Worm (Caenorhabditis elegans): ENCODE measurements around the gene Y20C6A.1.
"Not testable (repeated sequence)": the region's sequence is repeated elsewhere in the genome, so short reads cannot be mapped to it uniquely, and the experiment has no call there.

The Y20C6A.1 gene

DNA sequence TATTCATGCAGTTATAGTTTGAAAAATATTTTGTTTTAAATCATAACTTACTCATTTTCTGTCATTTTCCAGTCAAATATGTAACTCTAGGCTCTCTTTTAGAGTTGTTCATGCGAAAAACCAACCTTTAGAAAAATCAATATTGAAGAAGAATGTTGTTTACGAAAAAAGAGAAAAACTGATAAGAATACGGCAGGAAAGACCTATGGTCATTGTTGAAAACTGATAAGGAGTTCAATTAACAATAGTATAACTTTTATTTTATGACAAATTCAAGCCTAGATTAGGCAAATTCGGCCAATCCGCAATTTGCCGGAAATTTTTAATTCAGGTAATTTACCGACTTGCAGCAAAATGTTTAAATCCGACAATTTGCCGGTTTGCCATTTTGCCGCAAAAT, at the start of gene Y20C6A.1:
Gene Y20C6A.1 (minus strand): TSS at position 107 of the 400 bp plus-strand sequence.
- TF ChIP-seq cog-1 (tag; optimal IDR thresholded peaks at IDR 0.05) (no peak), ztf-23 (GFP tag; IDR thresholded peaks at IDR 0.05) (no peak), T22C8.4 (GFP tag; IDR thresholded peaks at IDR 0.05) (no peak), klf-2 (GFP tag; conservative IDR thresholded peaks at IDR 0.05) (no peak), med-1 (GFP tag; optimal IDR thresholded peaks at IDR 0.05; ENCODE audit: insufficient read depth) (no peak), ref-1 (GFP tag; conservative IDR thresholded peaks at IDR 0.05) (no peak), ztf-29 (GFP tag; IDR thresholded peaks at IDR 0.05) (no peak), tab-1 (GFP tag; IDR thresholded peaks at IDR 0.05) (no peak), flt-1 (GFP tag; IDR thresholded peaks at IDR 0.05) (no peak)

DNA sequence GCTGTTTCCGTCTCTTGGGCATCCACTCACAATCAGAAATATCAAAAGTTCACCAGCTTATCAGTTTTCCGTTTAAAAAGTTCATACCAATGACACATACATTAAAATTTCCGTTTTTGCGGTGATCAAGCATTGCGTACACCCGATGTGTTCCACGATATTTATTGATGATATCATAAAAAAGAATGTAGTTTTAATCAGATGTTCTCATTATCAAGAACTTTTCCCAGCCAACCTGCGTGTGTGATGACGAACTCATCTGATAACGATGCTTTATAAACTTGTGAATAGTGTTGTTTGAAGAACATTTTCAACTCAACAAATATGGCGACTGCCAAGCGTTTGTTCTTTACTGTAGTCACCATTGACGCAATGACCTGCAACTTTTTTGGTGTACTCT, 40.3 kb upstream of the Y20C6A.1 start, which contains the start of gene clc-21:
Gene clc-21 (plus strand): TSS at position 301 of the 400 bp plus-strand sequence.
- TF ChIP-seq ref-1 (GFP tag; conservative IDR thresholded peaks at IDR 0.05) = no peak
- TF ChIP-seq ztf-23 (GFP tag; IDR thresholded peaks at IDR 0.05) = no peak
- no peak for TF ChIP-seq med-1 (GFP tag; optimal IDR thresholded peaks at IDR 0.05; ENCODE audit: insufficient read depth)
- no peak for TF ChIP-seq ztf-29 (GFP tag; IDR thresholded peaks at IDR 0.05)
- TF ChIP-seq cog-1 (tag; optimal IDR thresholded peaks at IDR 0.05) = no peak
- no peak for TF ChIP-seq klf-2 (GFP tag; conservative IDR thresholded peaks at IDR 0.05)
- no peak for TF ChIP-seq flt-1 (GFP tag; IDR thresholded peaks at IDR 0.05)
- TF ChIP-seq T22C8.4 (GFP tag; IDR thresholded peaks at IDR 0.05) = no peak
- no peak for TF ChIP-seq tab-1 (GFP tag; IDR thresholded peaks at IDR 0.05)

DNA sequence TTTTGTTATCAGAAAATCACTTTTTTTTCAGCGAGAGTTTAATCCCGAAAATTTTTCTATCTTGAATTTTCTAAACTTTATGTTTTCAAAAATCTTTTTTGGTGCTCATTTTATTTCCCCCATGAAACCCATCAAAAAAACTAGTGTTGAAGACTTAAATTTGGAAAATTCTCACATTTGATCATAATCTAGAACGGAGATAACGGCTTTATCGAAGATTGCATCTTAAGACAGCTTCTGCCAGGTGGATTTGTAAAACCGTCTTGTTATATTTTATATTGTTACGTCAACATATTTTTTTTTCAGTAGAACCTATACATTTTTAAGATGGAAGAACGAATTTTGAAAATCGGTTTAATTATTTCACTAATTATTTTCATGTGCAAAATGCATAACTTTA, 38.4 kb upstream of the Y20C6A.1 start, which contains the start of gene T27C5.12:
Gene T27C5.12 (plus strand): TSS at position 301 of the 400 bp plus-strand sequence.
- TF ChIP-seq ztf-29 (GFP tag; IDR thresholded peaks at IDR 0.05) (no peak), ztf-23 (GFP tag; IDR thresholded peaks at IDR 0.05) (no peak), tab-1 (GFP tag; IDR thresholded peaks at IDR 0.05) (no peak), ref-1 (GFP tag; conservative IDR thresholded peaks at IDR 0.05) (no peak), med-1 (GFP tag; optimal IDR thresholded peaks at IDR 0.05; ENCODE audit: insufficient read depth) (no peak), flt-1 (GFP tag; IDR thresholded peaks at IDR 0.05) (no peak), T22C8.4 (GFP tag; IDR thresholded peaks at IDR 0.05) (no peak), klf-2 (GFP tag; conservative IDR thresholded peaks at IDR 0.05) (no peak), cog-1 (tag; optimal IDR thresholded peaks at IDR 0.05) (no peak)

DNA sequence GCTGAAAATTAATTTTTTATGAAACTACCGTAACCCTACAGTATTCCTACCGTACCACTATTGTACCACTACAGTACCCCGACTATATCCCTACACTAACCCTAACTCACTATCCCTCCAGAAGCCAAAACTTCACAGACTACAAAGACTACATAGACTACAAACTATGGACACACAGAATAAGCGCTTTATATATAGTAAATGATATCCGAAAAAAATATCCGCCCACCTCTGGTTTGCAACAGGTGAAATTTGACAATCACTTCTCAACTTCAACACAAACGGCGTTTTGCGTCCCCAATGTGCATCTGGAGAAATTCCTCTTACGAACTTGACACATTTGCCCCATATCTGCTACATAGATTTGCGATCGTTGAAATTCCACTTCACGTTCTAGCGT, 33.4 kb upstream of the Y20C6A.1 start, which contains the start of gene srh-132:
Gene srh-132 (plus strand): TSS at position 301 of the 400 bp plus-strand sequence.
- not testable (repeated sequence) for TF ChIP-seq ztf-23 (GFP tag; IDR thresholded peaks at IDR 0.05); cog-1 (tag; optimal IDR thresholded peaks at IDR 0.05); T22C8.4 (GFP tag; IDR thresholded peaks at IDR 0.05)

DNA sequence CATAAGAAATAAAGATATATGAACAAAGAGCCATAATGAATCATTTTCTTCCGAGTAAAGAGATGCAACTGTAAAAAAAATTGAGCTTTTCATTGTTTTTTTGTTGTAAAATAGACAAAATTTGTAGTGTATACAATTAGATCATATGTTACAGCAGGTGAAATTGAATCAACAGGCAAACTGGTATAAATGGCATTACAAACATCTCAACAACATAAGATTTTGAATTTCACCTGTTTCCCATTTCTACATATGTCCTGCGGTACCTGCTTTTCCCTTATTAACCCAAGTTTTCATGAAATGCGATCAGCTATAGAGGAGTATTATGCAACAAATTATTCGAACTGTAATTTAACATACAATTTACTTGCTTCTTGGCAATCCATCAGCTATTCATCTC, 18.8 kb upstream of the Y20C6A.1 start, which contains the start of gene srh-120:
Gene srh-120 (plus strand): TSS at position 301 of the 400 bp plus-strand sequence.
- no peak for TF ChIP-seq flt-1 (GFP tag; IDR thresholded peaks at IDR 0.05)
- TF ChIP-seq ztf-29 (GFP tag; IDR thresholded peaks at IDR 0.05) = no peak
- TF ChIP-seq med-1 (GFP tag; optimal IDR thresholded peaks at IDR 0.05; ENCODE audit: insufficient read depth) = no peak
- TF ChIP-seq klf-2 (GFP tag; conservative IDR thresholded peaks at IDR 0.05) = no peak
- TF ChIP-seq cog-1 (tag; optimal IDR thresholded peaks at IDR 0.05) = no peak
- no peak for TF ChIP-seq tab-1 (GFP tag; IDR thresholded peaks at IDR 0.05)
- no peak for TF ChIP-seq ztf-23 (GFP tag; IDR thresholded peaks at IDR 0.05)
- TF ChIP-seq ref-1 (GFP tag; conservative IDR thresholded peaks at IDR 0.05) = no peak
- no peak for TF ChIP-seq T22C8.4 (GFP tag; IDR thresholded peaks at IDR 0.05)

DNA sequence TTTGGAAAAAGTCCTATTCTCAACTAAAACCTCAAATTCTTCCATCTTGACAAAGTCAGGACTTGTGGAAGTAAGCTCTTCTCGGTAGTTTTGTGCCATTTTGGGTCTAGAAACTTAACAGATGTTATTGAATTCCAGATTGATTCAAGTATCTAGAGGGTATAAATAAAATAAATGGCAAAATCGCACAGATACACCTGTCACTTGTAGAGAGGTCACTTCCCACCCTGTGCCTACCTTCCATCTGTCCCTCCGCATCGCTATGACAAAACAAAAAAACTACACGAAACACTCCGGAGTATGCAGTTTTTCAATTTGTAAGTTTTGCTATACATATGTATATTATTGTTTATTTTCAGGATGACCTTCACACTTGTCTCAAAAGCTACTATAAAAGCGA, 3.4 kb upstream of the Y20C6A.1 start, which contains the start of gene Y20C6A.4:
Gene Y20C6A.4 (plus strand): TSS at position 301 of the 400 bp plus-strand sequence.
- TF ChIP-seq med-1 (GFP tag; optimal IDR thresholded peaks at IDR 0.05; ENCODE audit: insufficient read depth) (no peak), cog-1 (tag; optimal IDR thresholded peaks at IDR 0.05) (no peak), ztf-29 (GFP tag; IDR thresholded peaks at IDR 0.05) (no peak), tab-1 (GFP tag; IDR thresholded peaks at IDR 0.05) (no peak), klf-2 (GFP tag; conservative IDR thresholded peaks at IDR 0.05) (no peak), T22C8.4 (GFP tag; IDR thresholded peaks at IDR 0.05) (no peak), ref-1 (GFP tag; conservative IDR thresholded peaks at IDR 0.05) (no peak), ztf-23 (GFP tag; IDR thresholded peaks at IDR 0.05) (no peak), flt-1 (GFP tag; IDR thresholded peaks at IDR 0.05) (no peak)

DNA sequence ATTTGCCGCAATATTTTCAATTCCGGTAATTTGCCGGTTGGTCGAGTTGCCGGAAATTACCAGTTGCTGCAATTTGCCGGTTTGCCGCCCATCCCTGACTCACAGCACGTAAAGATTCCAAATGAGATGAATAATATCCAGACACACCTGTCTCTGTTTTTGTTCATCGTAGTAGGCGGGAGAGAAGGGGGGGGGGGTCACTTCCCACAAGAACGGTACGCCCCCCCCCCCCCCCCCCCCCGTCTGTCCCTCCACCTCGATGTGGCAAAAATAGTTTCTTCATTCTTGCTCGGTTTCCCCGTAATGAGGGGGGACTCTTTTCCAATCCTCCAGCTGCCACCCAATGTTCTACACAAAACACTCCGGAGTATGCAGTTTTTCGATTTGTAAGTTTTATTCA, 595 bp upstream of the Y20C6A.1 start, which contains the start of gene fbxb-7:
Gene fbxb-7 (plus strand): TSS at position 267 of the 400 bp plus-strand sequence.
- TF ChIP-seq med-1 (GFP tag; optimal IDR thresholded peaks at IDR 0.05; ENCODE audit: insufficient read depth) (no peak), cog-1 (tag; optimal IDR thresholded peaks at IDR 0.05) (no peak), ztf-23 (GFP tag; IDR thresholded peaks at IDR 0.05) (no peak)

DNA sequence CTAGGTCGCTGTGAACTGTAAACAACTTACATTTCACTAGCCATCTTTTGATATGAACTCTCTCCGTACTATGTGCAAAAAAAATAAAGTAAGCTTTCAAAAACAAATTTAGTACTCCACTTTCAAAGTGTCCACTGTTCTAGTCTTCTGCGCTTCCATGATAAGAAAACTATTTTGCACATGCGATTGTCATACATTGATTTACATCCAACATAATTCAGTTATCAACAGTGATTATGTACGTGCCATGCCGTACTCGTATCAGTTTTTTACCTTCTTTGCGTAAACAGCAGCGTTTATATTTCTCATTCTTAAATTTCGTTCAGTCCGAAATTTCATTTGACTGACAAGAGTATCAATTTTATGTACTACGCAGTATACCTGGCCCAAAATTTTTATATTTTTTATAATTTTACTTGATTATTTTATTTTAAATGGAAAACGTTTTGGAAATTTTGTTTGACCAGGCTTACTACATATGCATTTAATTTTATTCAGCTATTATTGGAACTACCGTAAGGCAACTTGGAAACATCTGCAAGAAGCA, 23.6 kb downstream of the Y20C6A.1 start, which contains the start of the genes fbxa-134 and F47H4.2:
Gene fbxa-134 (minus strand): TSS at position 44 of the 547 bp plus-strand sequence.
Gene F47H4.2 (plus strand): TSS at position 497 of the 547 bp plus-strand sequence.
- no peak for TF ChIP-seq flt-1 (GFP tag; IDR thresholded peaks at IDR 0.05)
- no peak for TF ChIP-seq cog-1 (tag; optimal IDR thresholded peaks at IDR 0.05)
- TF ChIP-seq T22C8.4 (GFP tag; IDR thresholded peaks at IDR 0.05) = no peak
- no peak for TF ChIP-seq klf-2 (GFP tag; conservative IDR thresholded peaks at IDR 0.05)
- TF ChIP-seq ref-1 (GFP tag; conservative IDR thresholded peaks at IDR 0.05) = no peak
- TF ChIP-seq med-1 (GFP tag; optimal IDR thresholded peaks at IDR 0.05; ENCODE audit: insufficient read depth) = no peak
- no peak for TF ChIP-seq ztf-29 (GFP tag; IDR thresholded peaks at IDR 0.05)
- TF ChIP-seq ztf-23 (GFP tag; IDR thresholded peaks at IDR 0.05) = no peak
- TF ChIP-seq tab-1 (GFP tag; IDR thresholded peaks at IDR 0.05) = no peak

DNA sequence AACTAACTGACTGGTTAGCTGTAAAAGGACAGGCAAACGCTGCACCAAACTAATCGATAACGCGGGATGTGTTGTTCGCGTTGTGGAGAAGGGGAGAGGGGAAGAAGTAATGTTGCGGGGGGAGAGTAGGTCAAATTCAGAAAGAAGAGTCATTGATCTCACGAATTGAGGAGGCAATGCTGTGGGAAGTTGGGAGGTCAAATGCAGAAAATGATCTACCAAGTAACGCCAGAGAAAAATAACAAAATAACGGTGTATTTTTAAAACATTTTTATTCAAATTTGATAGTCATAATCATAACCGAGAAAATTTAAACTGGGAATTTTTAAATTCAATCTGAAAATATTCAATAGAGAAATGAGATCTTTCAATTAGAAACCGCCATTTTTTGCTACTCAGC, 26.5 kb downstream of the Y20C6A.1 start, which contains the start of gene lsy-27:
Gene lsy-27 (minus strand): TSS at position 101 of the 400 bp plus-strand sequence.
- TF ChIP-seq ref-1 (GFP tag; conservative IDR thresholded peaks at IDR 0.05) = no peak
- TF ChIP-seq ztf-23 (GFP tag; IDR thresholded peaks at IDR 0.05) = no peak
- no peak for TF ChIP-seq cog-1 (tag; optimal IDR thresholded peaks at IDR 0.05)
- TF ChIP-seq ztf-29 (GFP tag; IDR thresholded peaks at IDR 0.05) = no peak
- TF ChIP-seq flt-1 (GFP tag; IDR thresholded peaks at IDR 0.05) = no peak
- TF ChIP-seq tab-1 (GFP tag; IDR thresholded peaks at IDR 0.05) = no peak
- no peak for TF ChIP-seq med-1 (GFP tag; optimal IDR thresholded peaks at IDR 0.05; ENCODE audit: insufficient read depth)
- no peak for TF ChIP-seq T22C8.4 (GFP tag; IDR thresholded peaks at IDR 0.05)
- TF ChIP-seq klf-2 (GFP tag; conservative IDR thresholded peaks at IDR 0.05) = no peak
